Worm (Caenorhabditis elegans) whole organism, L4/young adult: ENCODE data around the gene Y37E11AM.3.

Experiments used
- W03F9.2 ChIP-seq: fragments of 150-350 bp; optimal IDR thresholded peaks from 2 replicates; lab custom pipeline; 2014; ENCODE audit warnings: missing biosample characterization, missing genetic modification characterization
- dao-5 ChIP-seq: sonication (generic microtip); optimal IDR thresholded peaks from 2 replicates; lab custom pipeline; 2016; ENCODE audit warnings: missing genotype, missing genetic modification characterization, moderate library complexity, missing compliant biosample characterization
- him-1 ChIP-seq: sonication (generic microtip); optimal IDR thresholded peaks from 2 replicates; lab custom pipeline; 2016; ENCODE audit warnings: missing genotype, missing genetic modification reagents, missing genetic modification characterization, missing compliant biosample characterization

ce11 chrIV:3681763-3682162, 37.2 kb downstream of the Y37E11AM.3 start:
- TF ChIP-seq dao-5: no peak
- no peak for TF ChIP-seq him-1
- TF ChIP-seq W03F9.2 (tag; lab: Kevin White, UChicago): no peak
